Worm (Caenorhabditis elegans) whole organism, late embryonic: Measurements from ENCODE around the gene cyp-33E1.

Experiments used
- C08G9.2 ChIP-seq: sonication (generic microtip); optimal IDR thresholded peaks from 2 replicates; lab custom pipeline; 2016; ENCODE audit warnings: mild to moderate bottlenecking, missing genetic modification characterization, moderate library complexity, missing compliant biosample characterization
- elt-2 ChIP-seq: sonication (generic microtip); optimal IDR thresholded peaks from 2 replicates; lab custom pipeline; 2016; ENCODE audit warnings: missing genetic modification reagents, missing genetic modification characterization, missing compliant biosample characterization
- lin-11 ChIP-seq: fragments of 200-800 bp; sonication (Bioruptor generic); optimal IDR thresholded peaks from 2 replicates; lab custom pipeline; 2018; ENCODE audit warnings: mild to moderate bottlenecking, missing genetic modification characterization, missing compliant biosample characterization
- unc-42 ChIP-seq: sonication (generic microtip); optimal IDR thresholded peaks from 2 replicates; lab custom pipeline; 2016; ENCODE audit warnings: missing genotype, missing genetic modification characterization, missing compliant biosample characterization

- TF ChIP-seq elt-2 (tag; lab: Kevin White, UChicago) = no peak
- TF ChIP-seq unc-42 (tag; lab: Kevin White, UChicago) = no peak
- TF ChIP-seq C08G9.2 (tag; lab: Kevin White, UChicago) = no peak
- no peak for TF ChIP-seq lin-11 (tag; lab: Kevin White, UChicago)
Observed at ce11 chrIV:8665778-8666177, 17.4 kb upstream of the cyp-33E1 start.
